Fruit fly (Drosophila melanogaster) whole organism, adult: Measurements from ENCODE around the gene dysc.
A peak's percentile ranks its signal among the peaks of the same experiment; 100 is the strongest.

Experiments
- CG11617 ChIP-seq: fragments of 200-800 bp; sonication (Bioruptor generic); optimal IDR thresholded peaks from 2 replicates; lab custom pipeline; 2017; ENCODE audit warnings: mild to moderate bottlenecking, missing biosample characterization, missing genetic modification reagents, missing genetic modification characterization
- CG12768 ChIP-seq: fragments of 200-800 bp; sonication (Bioruptor generic); optimal IDR thresholded peaks from 2 replicates; lab custom pipeline; 2017; ENCODE audit warnings: missing biosample characterization, missing genetic modification characterization, mild to moderate bottlenecking, moderate library complexity, missing genetic modification reagents
- CG14711 ChIP-seq: fragments of 200-800 bp; sonication (Bioruptor generic); optimal IDR thresholded peaks from 2 replicates; lab custom pipeline; 2018; ENCODE audit warnings: missing biosample characterization, mild to moderate bottlenecking, missing genetic modification characterization, moderate library complexity
- CG1620 ChIP-seq: fragments of 200-800 bp; sonication (Bioruptor generic); optimal IDR thresholded peaks from 2 replicates; lab custom pipeline; 2016; ENCODE audit warnings: missing biosample characterization, missing genetic modification characterization
- CG33017 ChIP-seq: fragments of 200-800 bp; sonication (Bioruptor generic); optimal IDR thresholded peaks from 2 replicates; lab custom pipeline; 2018; ENCODE audit warnings: missing biosample characterization, mild to moderate bottlenecking, missing genetic modification characterization, moderate library complexity
- CG5204 ChIP-seq: fragments of 200-800 bp; sonication (Bioruptor generic); optimal IDR thresholded peaks from 2 replicates; lab custom pipeline; 2016; ENCODE audit warnings: missing biosample characterization, missing genetic modification characterization
- CG7045 ChIP-seq: fragments of 200-800 bp; sonication (Bioruptor generic); optimal IDR thresholded peaks from 2 replicates; lab custom pipeline; 2017; ENCODE audit warnings: missing biosample characterization, mild to moderate bottlenecking, missing genetic modification characterization
- CG7101 ChIP-seq: fragments of 200-800 bp; sonication (Bioruptor generic); optimal IDR thresholded peaks from 2 replicates; lab custom pipeline; 2018; ENCODE audit warnings: missing biosample characterization, mild to moderate bottlenecking, missing genetic modification characterization, moderate library complexity
- Clk ChIP-seq: fragments of 200-800 bp; sonication (Bioruptor generic); optimal IDR thresholded peaks from 2 replicates; lab custom pipeline; 2017; ENCODE audit warnings: missing biosample characterization, missing genetic modification characterization
- Crg-1 ChIP-seq: fragments of 200-800 bp; sonication (Bioruptor generic); optimal IDR thresholded peaks from 2 replicates; lab custom pipeline; 2016; ENCODE audit warnings: missing biosample characterization, missing genetic modification characterization
- Hr96 ChIP-seq: fragments of 200-800 bp; sonication (Bioruptor generic); optimal IDR thresholded peaks from 2 replicates; lab custom pipeline; 2016; ENCODE audit warnings: missing biosample characterization, missing genetic modification characterization
- Mnt ChIP-seq: fragments of 200-800 bp; sonication (Bioruptor generic); optimal IDR thresholded peaks from 2 replicates; lab custom pipeline; 2016; ENCODE audit warnings: missing biosample characterization, mild to moderate bottlenecking, missing genetic modification characterization
- bab1 ChIP-seq: fragments of 200-800 bp; sonication (Bioruptor generic); optimal IDR thresholded peaks from 3 replicates; lab custom pipeline; 2019; ENCODE audit warnings: missing biosample characterization, mild to moderate bottlenecking, missing genetic modification characterization, moderate library complexity
- cic ChIP-seq: fragments of 200-800 bp; sonication (Bioruptor generic); optimal IDR thresholded peaks from 2 replicates; lab custom pipeline; 2017; ENCODE audit warnings: missing biosample characterization, mild to moderate bottlenecking, missing genetic modification characterization, moderate library complexity
- cnc ChIP-seq, 2 experiments: fragments of >200 bp; optimal IDR thresholded peaks; 2 replicates each; lab custom pipeline; 2017
- kay ChIP-seq: fragments of 200-800 bp; sonication (Bioruptor generic); peaks from one replicate; lab custom pipeline; 2016; ENCODE audit warnings: missing biosample characterization, missing genetic modification characterization, borderline replicate concordance
- ovo ChIP-seq: fragments of 200-800 bp; sonication (Bioruptor generic); optimal IDR thresholded peaks from 2 replicates; lab custom pipeline; 2016; ENCODE audit warnings: missing biosample characterization, missing genetic modification characterization
- pad ChIP-seq: fragments of 200-800 bp; sonication (Bioruptor generic); optimal IDR thresholded peaks from 3 replicates; lab custom pipeline; 2017; ENCODE audit warnings: missing biosample characterization, missing genetic modification characterization, mild to moderate bottlenecking, moderate library complexity, missing genetic modification reagents
- tj ChIP-seq: fragments of 200-800 bp; sonication (Bioruptor generic); optimal IDR thresholded peaks from 3 replicates; lab custom pipeline; 2017; ENCODE audit warnings: missing biosample characterization, mild to moderate bottlenecking, missing genetic modification characterization, moderate library complexity
- toe ChIP-seq: fragments of 200-800 bp; sonication (Bioruptor generic); optimal IDR thresholded peaks from 2 replicates; lab custom pipeline; 2016; ENCODE audit warnings: missing biosample characterization, missing genetic modification characterization

The dysc gene

DNA sequence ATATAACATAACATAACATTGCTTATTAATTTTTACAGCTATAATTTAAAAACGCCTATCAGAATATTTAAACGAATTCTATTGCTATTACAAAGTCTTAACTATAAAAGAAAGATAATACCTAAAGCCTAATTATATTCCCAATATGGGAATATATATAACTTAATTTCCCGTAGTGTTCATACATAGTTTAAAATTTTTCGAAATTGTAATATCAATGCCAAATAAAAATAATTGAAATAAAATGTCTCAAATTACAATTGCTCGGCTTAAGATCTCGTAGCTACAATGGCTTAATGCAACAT, 937 bp upstream of the dysc start:
- TF ChIP-seq bab1 (GFP tag; lab: Kevin White, UChicago) (no peak), Crg-1 (GFP tag; lab: Kevin White, UChicago) (no peak), CG7101 (tag; lab: Kevin White, UChicago) (no peak), CG11617 (GFP tag; lab: Kevin White, UChicago) (no peak), Hr96 (GFP tag; lab: Kevin White, UChicago) (no peak), Clk (GFP tag; lab: Kevin White, UChicago) (no peak), cnc (optimal IDR thresholded peaks at IDR 0.05; lab: Kevin White, UChicago) (no peak), CG7045 (GFP tag; lab: Kevin White, UChicago) (no peak), CG12768 (no peak), tj (no peak), pad (GFP tag; lab: Kevin White, UChicago) (no peak), toe (GFP tag; lab: Kevin White, UChicago) (no peak), CG33017 (tag; lab: Kevin White, UChicago) (no peak), Mnt (GFP tag; lab: Kevin White, UChicago) (no peak), kay (GFP tag; lab: Kevin White, UChicago) (no peak), ovo (GFP tag; lab: Kevin White, UChicago) (no peak)

DNA sequence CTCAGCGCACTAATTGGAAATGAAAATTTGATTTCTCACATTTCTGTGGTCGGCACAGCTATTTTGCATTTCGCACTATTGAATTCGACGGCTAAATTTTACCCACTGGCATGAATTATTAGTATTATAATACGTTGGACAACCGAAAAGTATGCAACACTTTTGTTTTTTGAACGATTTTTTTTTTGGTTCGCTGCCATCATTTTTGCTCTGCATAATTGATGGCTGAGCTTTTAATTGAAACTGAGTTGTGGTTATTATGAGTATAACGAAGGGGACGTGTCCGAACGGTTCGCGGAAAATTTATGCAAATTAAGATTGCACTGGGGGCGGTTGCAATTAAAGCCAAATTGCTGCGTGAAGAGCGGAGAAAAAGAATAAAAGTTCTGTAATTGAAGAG, 2.4 kb downstream of the dysc start:
- TF ChIP-seq bab1 (GFP tag; lab: Kevin White, UChicago) (peak; percentile 30), Hr96 (GFP tag; lab: Kevin White, UChicago) (no peak)

DNA sequence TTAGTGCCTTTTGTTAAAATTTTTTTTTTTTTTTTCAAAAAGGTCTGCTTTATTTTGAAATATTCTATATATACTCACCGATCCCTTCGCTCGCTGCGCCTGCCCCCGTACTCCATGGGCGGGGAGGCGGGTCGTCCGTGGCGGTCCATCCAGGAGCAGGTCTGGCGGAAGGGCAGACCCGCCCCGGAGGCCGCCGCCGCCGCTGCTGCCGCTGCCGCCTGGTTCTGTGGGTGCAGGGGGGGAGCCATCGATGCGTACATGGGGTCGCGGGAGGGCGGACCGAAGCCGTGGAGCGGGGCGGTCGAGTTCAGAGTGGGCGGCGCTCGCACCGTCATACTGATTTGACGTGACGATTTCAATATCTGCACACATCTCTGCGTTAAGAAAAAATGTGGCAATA, 15.9 kb downstream of the dysc start:
- TF ChIP-seq Crg-1 (GFP tag; lab: Kevin White, UChicago): no peak
- no peak for TF ChIP-seq kay (GFP tag; lab: Kevin White, UChicago)
- no peak for TF ChIP-seq CG7045 (GFP tag; lab: Kevin White, UChicago)
- TF ChIP-seq tj: no peak
- TF ChIP-seq bab1 (GFP tag; lab: Kevin White, UChicago): no peak
- TF ChIP-seq CG11617 (GFP tag; lab: Kevin White, UChicago): no peak
- TF ChIP-seq CG7101 (tag; lab: Kevin White, UChicago): no peak
- TF ChIP-seq CG33017 (tag; lab: Kevin White, UChicago): no peak
- TF ChIP-seq ovo (GFP tag; lab: Kevin White, UChicago): no peak
- no peak for TF ChIP-seq pad (GFP tag; lab: Kevin White, UChicago)
- no peak for TF ChIP-seq CG5204 (GFP tag; lab: Kevin White, UChicago)

DNA sequence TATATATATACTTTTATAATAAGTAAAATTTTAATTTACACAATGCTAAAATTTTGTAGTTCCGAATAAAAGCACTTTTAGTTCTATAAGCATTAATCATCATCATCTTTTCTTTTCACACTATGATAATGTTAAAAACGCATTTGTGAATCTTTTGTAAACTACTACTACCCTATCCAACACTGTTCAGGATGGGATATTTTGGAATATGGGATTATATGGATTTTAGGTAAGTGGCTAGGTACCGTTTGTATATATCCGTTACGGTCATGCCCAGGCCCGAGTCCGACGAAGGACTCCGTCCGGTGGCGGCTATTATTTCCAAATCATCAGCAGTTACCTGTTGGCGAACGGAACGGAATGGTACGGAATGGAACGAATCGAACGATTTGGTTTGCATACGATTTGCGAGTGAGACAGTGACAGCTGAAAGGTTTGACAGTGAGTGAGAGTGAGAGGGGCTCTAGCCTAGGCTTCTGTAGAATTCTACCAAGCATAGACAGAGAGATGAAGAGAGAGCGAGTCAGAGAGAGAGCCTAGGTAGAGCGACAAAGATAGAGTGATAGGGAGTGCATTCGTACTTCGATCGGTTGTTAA, 18.5 kb downstream of the dysc start:
- no peak for TF ChIP-seq tj
- TF ChIP-seq Mnt (GFP tag; lab: Kevin White, UChicago): no peak
- no peak for TF ChIP-seq Crg-1 (GFP tag; lab: Kevin White, UChicago)
- TF ChIP-seq CG5204 (GFP tag; lab: Kevin White, UChicago): no peak
- TF ChIP-seq toe (GFP tag; lab: Kevin White, UChicago): no peak
- TF ChIP-seq CG11617 (GFP tag; lab: Kevin White, UChicago): no peak
- TF ChIP-seq CG7045 (GFP tag; lab: Kevin White, UChicago): no peak
- no peak for TF ChIP-seq CG14711 (tag; lab: Kevin White, UChicago)
- TF ChIP-seq CG12768: no peak
- no peak for TF ChIP-seq CG33017 (tag; lab: Kevin White, UChicago)

DNA sequence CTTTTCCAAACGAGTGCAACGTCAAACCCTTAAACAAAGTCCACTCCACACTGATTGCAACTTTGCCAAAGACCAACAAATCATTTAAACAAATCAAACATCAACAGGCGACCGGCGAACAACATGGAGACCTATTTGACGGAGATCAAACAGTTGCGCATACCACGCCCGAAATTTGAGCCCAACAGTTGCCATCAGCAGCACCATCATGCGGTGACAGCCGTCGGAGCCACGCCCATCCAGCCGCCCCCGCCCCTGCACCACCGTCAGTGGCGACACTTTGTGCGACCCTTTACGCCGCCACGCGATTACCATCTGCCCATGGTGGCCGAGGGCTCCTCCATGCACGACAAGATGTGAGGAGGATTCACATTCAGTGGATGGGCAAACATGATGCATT, 20.5 kb downstream of the dysc start:
- no peak for TF ChIP-seq cic (GFP tag; lab: Kevin White, UChicago)
- TF ChIP-seq Hr96 (GFP tag; lab: Kevin White, UChicago): no peak
- no peak for TF ChIP-seq pad (GFP tag; lab: Kevin White, UChicago)
- no peak for TF ChIP-seq toe (GFP tag; lab: Kevin White, UChicago)
- TF ChIP-seq CG12768: no peak
- no peak for TF ChIP-seq ovo (GFP tag; lab: Kevin White, UChicago)
- TF ChIP-seq kay (GFP tag; lab: Kevin White, UChicago): no peak
- no peak for TF ChIP-seq Crg-1 (GFP tag; lab: Kevin White, UChicago)
- no peak for TF ChIP-seq CG1620 (GFP tag; lab: Kevin White, UChicago)
- no peak for TF ChIP-seq bab1 (GFP tag; lab: Kevin White, UChicago)
- TF ChIP-seq Clk (GFP tag; lab: Kevin White, UChicago): no peak

DNA sequence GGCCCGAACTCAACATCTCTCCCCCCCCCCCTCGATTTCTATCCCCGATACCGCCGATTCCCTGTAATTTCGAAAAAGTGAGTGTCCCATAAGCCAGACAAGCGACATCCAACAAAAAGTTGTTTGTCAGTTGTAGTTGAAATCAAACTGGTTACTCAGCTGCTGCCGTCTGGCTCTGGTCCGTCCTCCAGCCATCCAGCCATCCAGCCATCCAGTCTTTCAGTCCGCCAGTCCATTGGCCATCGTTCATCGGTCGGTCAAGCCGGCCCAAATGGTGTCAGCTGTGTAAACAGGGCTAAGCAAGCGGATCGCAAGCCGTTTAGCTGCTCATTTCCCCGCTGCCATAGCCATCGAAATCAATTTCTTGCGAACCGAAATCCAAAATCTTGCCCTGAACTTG, 21.5 kb downstream of the dysc start:
- TF ChIP-seq cnc (optimal IDR thresholded peaks at IDR 0.05; lab: Kevin White, UChicago): no peak
- TF ChIP-seq kay (GFP tag; lab: Kevin White, UChicago): no peak
- no peak for TF ChIP-seq CG33017 (tag; lab: Kevin White, UChicago)
- no peak for TF ChIP-seq CG5204 (GFP tag; lab: Kevin White, UChicago)
- TF ChIP-seq cic (GFP tag; lab: Kevin White, UChicago): no peak
- no peak for TF ChIP-seq bab1 (GFP tag; lab: Kevin White, UChicago)
- no peak for TF ChIP-seq CG14711 (tag; lab: Kevin White, UChicago)
- TF ChIP-seq Crg-1 (GFP tag; lab: Kevin White, UChicago): no peak
- TF ChIP-seq toe (GFP tag; lab: Kevin White, UChicago): no peak
- no peak for TF ChIP-seq CG7045 (GFP tag; lab: Kevin White, UChicago)
- TF ChIP-seq ovo (GFP tag; lab: Kevin White, UChicago): no peak
- TF ChIP-seq pad (GFP tag; lab: Kevin White, UChicago): no peak
- TF ChIP-seq CG11617 (GFP tag; lab: Kevin White, UChicago): no peak
- TF ChIP-seq CG12768: no peak
- TF ChIP-seq CG7101 (tag; lab: Kevin White, UChicago): no peak
- no peak for TF ChIP-seq CG1620 (GFP tag; lab: Kevin White, UChicago)
- TF ChIP-seq tj: no peak
